Worm (Caenorhabditis elegans) whole organism, young adult: ENCODE results near the gene hsp-90.

ENCODE experiments used
- B0261.1 ChIP-seq: sonication (generic microtip); optimal IDR thresholded peaks from 2 replicates; lab custom pipeline; 2016; ENCODE audit warnings: mild to moderate bottlenecking, missing genetic modification characterization, moderate library complexity, missing compliant biosample characterization
- C06A6.2 ChIP-seq: fragments of 200-800 bp; sonication (Bioruptor generic); conservative IDR thresholded peaks from 2 replicates; pipeline ENCODE4 v1.3.6; 2022; ENCODE audit warnings: missing genetic modification characterization, missing compliant biosample characterization
- D2030.7 ChIP-seq: fragments of 200-800 bp; sonication (Bioruptor generic); IDR thresholded peaks from 2 replicates; pipeline ENCODE4 v1.3.6; 2022; ENCODE audit warnings: missing genetic modification reagents, missing genetic modification characterization, missing compliant biosample characterization
- F10E7.11 ChIP-seq: sonication (generic microtip); optimal IDR thresholded peaks from 2 replicates; lab custom pipeline; 2017; ENCODE audit warnings: mild to moderate bottlenecking, missing genetic modification characterization, moderate library complexity, missing compliant biosample characterization
- F23B12.7 ChIP-seq: sonication (generic microtip); optimal IDR thresholded peaks from 2 replicates; lab custom pipeline; 2017; ENCODE audit warnings: missing genetic modification characterization, mild to moderate bottlenecking, missing compliant biosample characterization, antibody characterized with exemption, moderate library complexity; ENCODE audit not compliant: insufficient read depth
- F49E8.2 ChIP-seq: sonication (generic microtip); optimal IDR thresholded peaks from 3 replicates; lab custom pipeline; 2017; ENCODE audit warnings: missing genetic modification characterization, mild to moderate bottlenecking, missing compliant biosample characterization, antibody characterized with exemption, moderate library complexity; ENCODE audit not compliant: insufficient read depth
- T07F8.4 ChIP-seq: sonication (generic microtip); optimal IDR thresholded peaks from 2 replicates; lab custom pipeline; 2016; ENCODE audit warnings: mild to moderate bottlenecking, missing genetic modification characterization, moderate library complexity, missing compliant biosample characterization
- Y53G8AR.9 ChIP-seq: fragments of 200-800 bp; sonication (Bioruptor generic); conservative IDR thresholded peaks from 2 replicates; pipeline ENCODE4 v1.3.6; 2022; ENCODE audit warnings: missing genetic modification reagents, missing genetic modification characterization, missing compliant biosample characterization
- Y56A3A.18 ChIP-seq: fragments of 200-800 bp; sonication (Bioruptor generic); IDR thresholded peaks from 2 replicates; pipeline ENCODE4 v1.3.6; 2022; ENCODE audit warnings: missing genetic modification reagents, missing genetic modification characterization, missing compliant biosample characterization
- Y67H2A.10 ChIP-seq: fragments of 200-800 bp; sonication (Bioruptor generic); conservative IDR thresholded peaks from 2 replicates; pipeline ENCODE4 v1.3.6; 2022; ENCODE audit warnings: missing genetic modification reagents, missing genetic modification characterization, missing compliant biosample characterization
- aptf-3 ChIP-seq: fragments of 200-800 bp; sonication (Bioruptor generic); IDR thresholded peaks from 2 replicates; pipeline ENCODE4 v1.3.6; 2022; ENCODE audit warnings: missing genetic modification characterization, missing compliant biosample characterization
- athp-1 ChIP-seq: sonication (generic microtip); optimal IDR thresholded peaks from 2 replicates; lab custom pipeline; 2017; ENCODE audit warnings: mild to moderate bottlenecking, missing genetic modification characterization, missing compliant biosample characterization
- attf-5 ChIP-seq: fragments of 200-800 bp; sonication (Bioruptor generic); optimal IDR thresholded peaks from 2 replicates; lab custom pipeline; 2018; ENCODE audit warnings: mild to moderate bottlenecking, missing genetic modification characterization, missing compliant biosample characterization
- cebp-2 ChIP-seq: fragments of 200-800 bp; sonication (Bioruptor generic); IDR thresholded peaks from 2 replicates; pipeline ENCODE4 v1.3.6; 2022; ENCODE audit warnings: missing genetic modification characterization, missing compliant biosample characterization
- ekl-4 ChIP-seq: fragments of 200-800 bp; sonication (Bioruptor generic); IDR thresholded peaks from 2 replicates; pipeline ENCODE4 v1.3.6; 2022; ENCODE audit warnings: missing genetic modification reagents, missing genetic modification characterization, missing compliant biosample characterization
- ets-4 ChIP-seq: fragments of 200-800 bp; sonication (Bioruptor generic); optimal IDR thresholded peaks from 2 replicates; lab custom pipeline; 2018; ENCODE audit warnings: mild to moderate bottlenecking, missing genetic modification characterization, missing compliant biosample characterization
- gei-17 ChIP-seq: fragments of 200-800 bp; sonication (Bioruptor generic); optimal IDR thresholded peaks from 2 replicates; lab custom pipeline; 2018; ENCODE audit warnings: mild to moderate bottlenecking, missing genetic modification characterization, missing compliant biosample characterization
- hrde-1 ChIP-seq: sonication (generic microtip); optimal IDR thresholded peaks from 2 replicates; lab custom pipeline; 2016; ENCODE audit warnings: missing genetic modification characterization, mild to moderate bottlenecking, missing compliant biosample characterization, moderate library complexity, missing genotype, missing genetic modification reagents, borderline replicate concordance
- hsf-1 ChIP-seq: fragments of 200-800 bp; sonication (Bioruptor generic); IDR thresholded peaks from 2 replicates; pipeline ENCODE4 v1.3.6; 2022; ENCODE audit warnings: missing genetic modification reagents, missing genetic modification characterization, missing compliant biosample characterization
- let-607 ChIP-seq, 2 experiments: fragments of 200-800 bp in 1 of 2; sonication (Bioruptor generic) in 1 of 2; sonication (generic microtip) in 1 of 2; optimal IDR thresholded peaks; 2 replicates each; lab custom pipeline; 2016 to 2018; ENCODE audit warnings: mild to moderate bottlenecking in 2 of 2, missing compliant biosample characterization in 2 of 2, missing genetic modification characterization in 2 of 2, moderate library complexity in 2 of 2, missing genotype in 1 of 2
- lin-35 ChIP-seq, 3 experiments: fragments of 150-350 bp in 2 of 3; sonication (generic microtip) in 1 of 3; optimal IDR thresholded peaks; 2 replicates each; lab custom pipeline; 2014 to 2018; ENCODE audit warnings: missing biosample characterization in 3 of 3, missing genetic modification characterization in 3 of 3, missing genetic modification reagents in 3 of 3
- madf-10 ChIP-seq: sonication (generic microtip); optimal IDR thresholded peaks from 2 replicates; lab custom pipeline; 2016; ENCODE audit warnings: mild to moderate bottlenecking, missing genetic modification characterization, missing compliant biosample characterization
- madf-6 ChIP-seq: fragments of 200-800 bp; sonication (Bioruptor generic); IDR thresholded peaks from 2 replicates; pipeline ENCODE4 v1.3.6; 2022; ENCODE audit warnings: missing genetic modification reagents, missing genetic modification characterization, missing compliant biosample characterization
- mxl-1 ChIP-seq: sonication (generic microtip); optimal IDR thresholded peaks from 2 replicates; lab custom pipeline; 2016; ENCODE audit warnings: missing genetic modification characterization, missing compliant biosample characterization
- nfya-2 ChIP-seq: fragments of 200-800 bp; sonication (Bioruptor generic); IDR thresholded peaks from 2 replicates; pipeline ENCODE4 v1.3.6; 2022; ENCODE audit warnings: missing genetic modification reagents, missing genetic modification characterization, missing compliant biosample characterization
- nfyb-1 ChIP-seq: fragments of 200-800 bp; sonication (Bioruptor generic); IDR thresholded peaks from 2 replicates; pipeline ENCODE4 v1.3.6; 2022; ENCODE audit warnings: missing genetic modification reagents, missing genetic modification characterization, missing compliant biosample characterization
- nhr-27 ChIP-seq: fragments of 200-800 bp; sonication (Bioruptor generic); optimal IDR thresholded peaks from 2 replicates; lab custom pipeline; 2018; ENCODE audit warnings: mild to moderate bottlenecking, missing genetic modification characterization, moderate library complexity, missing compliant biosample characterization
- nhr-80 ChIP-seq: sonication (generic microtip); optimal IDR thresholded peaks from 2 replicates; lab custom pipeline; 2016; ENCODE audit warnings: missing genetic modification characterization, missing compliant biosample characterization
- rcor-1 ChIP-seq: fragments of 200-800 bp; sonication (Bioruptor generic); IDR thresholded peaks from 2 replicates; pipeline ENCODE4 v1.3.6; 2022; ENCODE audit warnings: missing genetic modification reagents, missing genetic modification characterization, missing compliant biosample characterization
- snpc-1.3 ChIP-seq: sonication (generic microtip); optimal IDR thresholded peaks from 2 replicates; lab custom pipeline; 2017; ENCODE audit warnings: missing genetic modification characterization, mild to moderate bottlenecking, missing compliant biosample characterization, antibody characterized with exemption, moderate library complexity, missing genotype, missing genetic modification reagents; ENCODE audit not compliant: insufficient read depth
- snpc-3.4 ChIP-seq: sonication (generic microtip); optimal IDR thresholded peaks from 2 replicates; lab custom pipeline; 2017; ENCODE audit warnings: missing genetic modification characterization, mild to moderate bottlenecking, missing compliant biosample characterization, antibody characterized with exemption, moderate library complexity, missing genotype, missing genetic modification reagents
- snpc-4 ChIP-seq, 5 experiments: fragments of 150-350 bp in 1 of 5; sonication (generic microtip) in 4 of 5; optimal IDR thresholded peaks; 2 replicates each; lab custom pipeline; 2014 to 2018; ENCODE audit warnings: missing genetic modification characterization in 5 of 5, missing biosample characterization in 3 of 5, antibody characterized with exemption in 2 of 5, mild to moderate bottlenecking in 2 of 5, missing compliant biosample characterization in 2 of 5, missing genotype in 2 of 5, moderate library complexity in 2 of 5, missing genetic modification reagents in 1 of 5
- tbp1 ChIP-seq: fragments of 200-800 bp; sonication (Bioruptor generic); optimal IDR thresholded peaks from 2 replicates; lab custom pipeline; 2018; ENCODE audit warnings: mild to moderate bottlenecking, missing genetic modification characterization, missing compliant biosample characterization
- xnd-1 ChIP-seq: sonication (generic microtip); optimal IDR thresholded peaks from 2 replicates; lab custom pipeline; 2016; ENCODE audit warnings: missing genotype, missing genetic modification reagents, missing genetic modification characterization, missing compliant biosample characterization
- ztf-3 ChIP-seq: fragments of 200-800 bp; sonication (Bioruptor generic); optimal IDR thresholded peaks from 2 replicates; lab custom pipeline; 2018; ENCODE audit warnings: mild to moderate bottlenecking, missing genetic modification characterization, missing compliant biosample characterization

Gene hsp-90

DNA sequence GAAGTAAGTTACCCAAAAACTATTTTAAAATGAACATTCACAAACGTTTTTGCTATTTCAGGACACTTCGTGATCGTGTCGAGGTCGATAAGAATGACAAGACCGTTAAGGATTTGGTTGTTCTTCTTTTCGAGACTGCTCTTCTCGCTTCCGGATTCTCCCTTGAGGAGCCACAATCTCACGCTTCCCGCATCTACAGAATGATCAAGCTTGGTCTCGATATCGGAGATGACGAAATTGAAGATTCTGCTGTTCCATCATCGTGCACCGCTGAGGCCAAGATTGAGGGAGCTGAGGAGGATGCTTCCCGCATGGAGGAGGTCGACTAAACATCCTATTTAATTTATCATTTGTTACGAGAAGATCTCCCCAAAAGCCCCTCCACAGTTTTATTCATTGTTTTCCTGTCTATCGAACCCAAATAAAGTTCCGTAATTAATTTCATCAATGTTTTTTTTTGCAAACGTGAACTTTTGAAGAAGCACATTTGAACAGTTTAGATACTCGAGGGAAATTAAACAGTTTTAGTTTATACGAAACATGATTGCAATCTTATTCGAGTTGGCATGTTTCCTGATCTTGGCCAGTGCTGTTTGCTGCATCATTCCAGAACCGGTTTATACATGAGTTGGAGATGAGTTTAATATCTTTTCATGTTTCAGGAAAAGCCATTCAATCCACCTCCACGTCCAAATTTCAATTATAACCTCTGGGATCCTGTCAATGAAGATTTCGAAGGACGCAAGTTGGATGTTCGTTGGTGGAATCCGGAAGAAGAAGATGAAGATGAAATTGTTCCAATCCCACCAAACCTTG, 3.6 kb downstream of the hsp-90 start, which contains the start of gene C47E8.11 (continued):
- peak; percentile 94 for TF ChIP-seq F49E8.2 (tag; lab: Kevin White, UChicago)
- peak; percentile 92 for TF ChIP-seq Y56A3A.18
- peak; percentile 85 for TF ChIP-seq hsf-1
- peak; percentile 84 for TF ChIP-seq madf-6 (GFP tag; lab: Robert Waterston, UW)
- peak; percentile 41 for TF ChIP-seq athp-1
- peak; percentile 84; the same call in 1 of the 2 replicates for TF ChIP-seq nfya-2 (GFP tag; lab: Robert Waterston, UW)
- peak; percentile 82 for TF ChIP-seq snpc-1.3 (tag; lab: Kevin White, UChicago)
- peak; percentile 48; the same call in 1 of the 2 replicates for TF ChIP-seq C06A6.2 (GFP tag; lab: Robert Waterston, UW)
- peak; percentile 32 for TF ChIP-seq nhr-80 (tag; lab: Kevin White, UChicago)
- TF ChIP-seq Y67H2A.10 (GFP tag; lab: Robert Waterston, UW): no peak
- no peak for TF ChIP-seq nhr-27
- TF ChIP-seq madf-10 (tag; lab: Kevin White, UChicago): peak; percentile 60
- TF ChIP-seq lin-35 (GFP tag; optimal IDR thresholded peaks at IDR 0.05; lab: Kevin White, UChicago): peak in 1 of 3 experiments; percentile 62
- TF ChIP-seq mxl-1 (tag; lab: Kevin White, UChicago): no peak
- peak in 1 of 2 experiments; percentile 60 for TF ChIP-seq let-607 (tag; optimal IDR thresholded peaks at IDR 0.05; lab: Kevin White, UChicago)
- TF ChIP-seq F10E7.11 (tag; lab: Kevin White, UChicago): peak; percentile 85
- peak; percentile 77; the same call in 1 of the 2 replicates for TF ChIP-seq ekl-4 (GFP tag; lab: Robert Waterston, UW)
- TF ChIP-seq gei-17 (GFP tag; lab: Kevin White, UChicago): peak; percentile 42
- peak; percentile 30 for TF ChIP-seq rcor-1
- peak; percentile 26 for TF ChIP-seq attf-5 (GFP tag; lab: Kevin White, UChicago)
- peak; percentile 7 for TF ChIP-seq T07F8.4 (tag; lab: Kevin White, UChicago)
- TF ChIP-seq cebp-2: 0 out of 2 replicates have a peak, but pooled peaks have one; percentile 40
- peak; percentile 21 for TF ChIP-seq hrde-1
- TF ChIP-seq snpc-4 (GFP tag; optimal IDR thresholded peaks at IDR 0.05; lab: Kevin White, UChicago): peak; percentile 3
- peak in 2 of 4 experiments; percentile 39 to 74 for TF ChIP-seq snpc-4 (tag; optimal IDR thresholded peaks at IDR 0.05; lab: Kevin White, UChicago)
- TF ChIP-seq B0261.1: peak; percentile 6
- TF ChIP-seq Y53G8AR.9: peak; percentile 68
- no peak for TF ChIP-seq aptf-3 (GFP tag; lab: Robert Waterston, UW)
- TF ChIP-seq snpc-3.4 (tag; lab: Kevin White, UChicago): peak; percentile 88
- peak; percentile 44 for TF ChIP-seq F23B12.7 (tag; lab: Kevin White, UChicago)
- peak; percentile 67 for TF ChIP-seq tbp1 (GFP tag; lab: Kevin White, UChicago)
- peak; percentile 39; the same call in 1 of the 2 replicates for TF ChIP-seq D2030.7 (GFP tag; lab: Robert Waterston, UW)
- no peak for TF ChIP-seq ztf-3 (GFP tag; lab: Kevin White, UChicago)
- TF ChIP-seq xnd-1 (tag; lab: Kevin White, UChicago): peak; percentile 23
- TF ChIP-seq nfyb-1 (GFP tag; lab: Robert Waterston, UW): peak; percentile 75
- peak; percentile 46 for TF ChIP-seq ets-4 (GFP tag; lab: Kevin White, UChicago)
